Fruit fly (Drosophila melanogaster): ENCODE results near the gene elm.

Gene elm

DNA sequence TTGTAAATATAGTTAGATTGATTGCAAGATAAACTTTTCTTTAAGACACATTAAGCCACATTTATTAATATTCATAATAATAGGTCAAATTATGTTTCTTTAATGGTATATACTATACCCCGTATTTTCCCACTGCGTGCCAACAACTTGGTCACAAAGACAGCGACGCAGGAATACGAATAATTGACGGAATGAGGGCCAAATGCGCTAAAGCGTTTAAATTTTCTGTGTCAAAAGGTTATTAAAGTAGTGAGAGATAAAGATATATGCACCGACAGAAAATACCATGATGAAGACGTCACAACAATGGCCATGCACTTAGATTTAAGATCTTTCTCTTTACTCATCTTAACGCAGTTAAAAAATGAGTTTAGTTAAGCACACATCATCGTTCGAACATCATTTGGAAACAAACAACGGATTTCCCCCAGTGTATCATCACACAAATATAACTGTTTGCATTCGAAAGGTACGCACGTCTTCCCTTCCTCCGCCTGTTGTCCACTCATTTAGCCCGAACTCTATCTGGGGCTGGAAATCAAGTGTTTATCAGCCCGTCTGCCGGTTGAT is 34.2 kb downstream of the elm start (continued):
- TF ChIP-seq lov (optimal IDR thresholded peaks at IDR 0.05): no peak
- peak; percentile 84 for TF ChIP-seq lov (GFP tag; IDR thresholded peaks at IDR 0.05)
- TF ChIP-seq knrl (GFP tag; IDR thresholded peaks at IDR 0.05; ENCODE audit: partially characterized antibody): no peak
- no peak for TF ChIP-seq tup (GFP tag; optimal IDR thresholded peaks at IDR 0.05)
- TF ChIP-seq vvl (GFP tag; IDR thresholded peaks at IDR 0.05): peak; percentile 81
- peak; percentile 9 for TF ChIP-seq Hmx (GFP tag; optimal IDR thresholded peaks at IDR 0.05)
- no peak for TF ChIP-seq Doc3 (GFP tag; IDR thresholded peaks at IDR 0.05; ENCODE audit: partially characterized antibody)

DNA sequence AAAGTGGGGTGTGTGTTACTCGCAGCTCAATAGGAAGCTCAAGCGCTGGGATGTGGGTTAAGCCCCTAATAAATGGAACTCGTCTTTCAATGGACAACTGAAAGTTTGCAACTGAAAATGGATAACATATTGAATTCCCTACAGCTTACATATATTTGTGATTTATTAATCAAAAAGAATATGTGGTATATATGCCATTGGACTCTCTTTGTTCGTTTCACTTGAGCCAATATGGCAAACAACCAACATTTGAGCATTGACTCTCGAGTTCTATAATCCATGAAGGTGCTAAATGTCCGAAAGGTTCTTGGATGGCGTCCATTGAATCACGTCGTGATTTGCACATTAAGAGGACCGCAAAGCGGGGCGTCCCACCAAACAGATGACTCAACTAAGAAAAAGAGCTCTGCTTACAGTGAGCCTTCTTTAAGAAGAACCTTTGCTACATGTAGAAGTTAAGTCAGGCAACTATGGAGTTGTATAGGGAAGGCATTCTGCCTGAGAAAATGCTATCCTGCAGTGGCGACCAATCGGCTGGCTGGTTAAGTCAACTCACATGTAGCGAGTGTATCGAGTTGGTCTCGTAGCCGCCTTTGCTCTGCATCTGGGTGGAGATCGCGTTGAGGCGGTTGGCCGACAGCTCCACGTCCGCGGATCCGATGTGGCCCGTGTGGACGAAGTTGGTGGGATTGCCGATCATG is 36.6 kb downstream of the elm start:
- TF ChIP-seq Ets65A (GFP tag): peak; percentile 50
- TF ChIP-seq CG12219 (GFP tag; optimal IDR thresholded peaks at IDR 0.05): no peak
- no peak for TF ChIP-seq cwo (GFP tag; optimal IDR thresholded peaks at IDR 0.05)
- peak; percentile 68 for TF ChIP-seq sens (GFP tag)
- no peak for TF ChIP-seq Taf1 (GFP tag; IDR thresholded peaks at IDR 0.05)
- no peak for TF ChIP-seq Chrac-16 (GFP tag; optimal IDR thresholded peaks at IDR 0.05)
- no peak for TF ChIP-seq NC2α (GFP tag; optimal IDR thresholded peaks at IDR 0.05)
- no peak for TF ChIP-seq Xrp1 (GFP tag; IDR thresholded peaks at IDR 0.05)
- TF ChIP-seq fu2 (GFP tag; optimal IDR thresholded peaks at IDR 0.05): no peak
- TF ChIP-seq grau (tag; optimal IDR thresholded peaks at IDR 0.05): peak; percentile 47
- TF ChIP-seq prd (optimal IDR thresholded peaks at IDR 0.05): no peak
- TF ChIP-seq prd (GFP tag; IDR thresholded peaks at IDR 0.05): peak; percentile 23; the same call in 1 of the 3 replicates
- TF ChIP-seq CG7357 (GFP tag; IDR thresholded peaks at IDR 0.05): no peak
- no peak for TF ChIP-seq ash1 (GFP tag; optimal IDR thresholded peaks at IDR 0.05)
- TF ChIP-seq Drgx (GFP tag; IDR thresholded peaks at IDR 0.05): peak; percentile 67
- 0 out of 3 replicates have a peak, but pooled peaks have one; percentile 30 for TF ChIP-seq row (GFP tag; IDR thresholded peaks at IDR 0.05)
- no peak for TF ChIP-seq CG12942 (GFP tag; optimal IDR thresholded peaks at IDR 0.05)
- TF ChIP-seq Bgb (GFP tag; IDR thresholded peaks at IDR 0.05; ENCODE audit: partially characterized antibody): no peak
- TF ChIP-seq CG15011 (GFP tag; optimal IDR thresholded peaks at IDR 0.05): no peak
- TF ChIP-seq pan (optimal IDR thresholded peaks at IDR 0.05): no peak
- TF ChIP-seq pan (GFP tag; optimal IDR thresholded peaks at IDR 0.05 in 1 of 2, IDR thresholded peaks at IDR 0.05 in 1 of 2): peak in 1 of 2 experiments; percentile 14
- TF ChIP-seq CG3847 (GFP tag; IDR thresholded peaks at IDR 0.05): no peak
- 0 out of 2 replicates have a peak, but pooled peaks have one; percentile 34 for TF ChIP-seq ara (GFP tag; IDR thresholded peaks at IDR 0.05)
- no peak for TF ChIP-seq CG8478 (optimal IDR thresholded peaks at IDR 0.05)
- TF ChIP-seq CG6175 (GFP tag; IDR thresholded peaks at IDR 0.05): 0 out of 3 replicates have a peak, but pooled peaks have one; percentile 8
- no peak for TF ChIP-seq ac (GFP tag; optimal IDR thresholded peaks at IDR 0.05)
- no peak for TF ChIP-seq CG7963 (GFP tag; IDR thresholded peaks at IDR 0.05; ENCODE audit: partially characterized antibody)

DNA sequence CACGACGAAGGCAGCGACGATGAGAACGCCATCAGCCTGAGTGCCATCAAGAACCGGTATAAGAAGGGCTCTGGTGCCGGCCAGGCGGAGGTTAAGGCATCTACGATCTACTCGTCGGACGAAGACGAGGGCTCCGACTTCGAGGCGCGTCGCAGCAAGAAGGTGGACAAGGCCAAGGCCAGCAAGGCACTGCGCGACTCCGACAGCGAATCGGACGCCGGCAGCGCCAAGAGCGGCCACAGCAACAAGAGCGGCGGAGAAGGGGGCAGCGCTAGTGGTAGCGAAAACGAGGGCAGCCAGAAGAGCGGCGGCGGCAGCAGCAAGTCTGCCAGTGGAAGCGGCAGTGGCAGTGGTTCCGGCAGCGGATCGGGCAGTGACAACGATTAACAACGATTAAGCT is 39.2 kb downstream of the elm start:
- TF ChIP-seq psq (GFP tag; optimal IDR thresholded peaks at IDR 0.05) (no peak), Adf1 (GFP tag; IDR thresholded peaks at IDR 0.05) (peak; percentile 33; the same call in 1 of the 2 replicates), CG8478 (optimal IDR thresholded peaks at IDR 0.05) (peak; percentile 11), Med (GFP tag) (peak; percentile 37), Neu2 (GFP tag; optimal IDR thresholded peaks at IDR 0.05; ENCODE audit: borderline replicate concordance) (no peak), ken (GFP tag; IDR thresholded peaks at IDR 0.05) (no peak), crol (GFP tag; IDR thresholded peaks at IDR 0.05) (0 out of 2 replicates have a peak, but pooled peaks have one; percentile 9)

Data from whole organism, embryonic.